Fruit fly (Drosophila melanogaster) whole organism, embryonic: ENCODE data around the gene snz.

Source experiments
- B-H2 ChIP-seq: fragments of 200-800 bp; sonication (Bioruptor generic); optimal IDR thresholded peaks from 2 replicates; lab custom pipeline; 2018; ENCODE audit warnings: missing biosample characterization, mild to moderate bottlenecking, missing genetic modification characterization
- CG10321 ChIP-seq: fragments of 200-800 bp; sonication (Bioruptor generic); IDR thresholded peaks from 2 replicates; pipeline ENCODE4 v1.3.6; 2022; ENCODE audit warnings: missing biosample characterization, missing genetic modification characterization
- CG10654 ChIP-seq: fragments of 200-800 bp; sonication (Bioruptor generic); optimal IDR thresholded peaks from 2 replicates; lab custom pipeline; 2016; ENCODE audit warnings: missing biosample characterization, missing genetic modification characterization
- CG12391 ChIP-seq: fragments of 200-800 bp; sonication (Bioruptor generic); optimal IDR thresholded peaks from 3 replicates; lab custom pipeline; 2018; ENCODE audit warnings: missing biosample characterization, mild to moderate bottlenecking, missing genetic modification characterization, moderate library complexity
- CG15011 ChIP-seq: fragments of 200-800 bp; sonication (Bioruptor generic); optimal IDR thresholded peaks from 3 replicates; lab custom pipeline; 2018; ENCODE audit warnings: missing biosample characterization, mild to moderate bottlenecking, missing genetic modification characterization
- CG15696 ChIP-seq: fragments of 200-800 bp; sonication (Bioruptor generic); optimal IDR thresholded peaks from 2 replicates; lab custom pipeline; 2019; ENCODE audit warnings: missing biosample characterization, mild to moderate bottlenecking, missing genetic modification characterization, moderate library complexity
- CG16813 ChIP-seq: fragments of 200-800 bp; sonication (Bioruptor generic); IDR thresholded peaks from 3 replicates; pipeline ENCODE4 v1.3.6; 2022; ENCODE audit warnings: missing biosample characterization, missing genetic modification characterization; ENCODE audit not compliant: partially characterized antibody
- CG17912 ChIP-seq: fragments of 200-800 bp; sonication (Bioruptor generic); optimal IDR thresholded peaks from 2 replicates; lab custom pipeline; 2018; ENCODE audit warnings: missing biosample characterization, mild to moderate bottlenecking, missing genetic modification characterization
- CG2120 ChIP-seq: fragments of 200-800 bp; sonication (Bioruptor generic); optimal IDR thresholded peaks from 3 replicates; lab custom pipeline; 2016; ENCODE audit warnings: missing biosample characterization, missing genetic modification characterization
- CG3281 ChIP-seq: fragments of 200-800 bp; sonication (Bioruptor generic); optimal IDR thresholded peaks from 3 replicates; lab custom pipeline; 2017; ENCODE audit warnings: missing biosample characterization, mild to moderate bottlenecking, missing genetic modification characterization
- CG34422 ChIP-seq: fragments of 200-800 bp; sonication (Bioruptor generic); IDR thresholded peaks from 3 replicates; pipeline ENCODE4 v1.3.6; 2022; ENCODE audit warnings: missing biosample characterization, missing genetic modification characterization
- CG4707 ChIP-seq: fragments of 200-800 bp; sonication (Bioruptor generic); optimal IDR thresholded peaks from 2 replicates; lab custom pipeline; 2018; ENCODE audit warnings: missing biosample characterization, mild to moderate bottlenecking, missing genetic modification characterization, moderate library complexity
- CG6654 ChIP-seq: fragments of 200-800 bp; sonication (Bioruptor generic); optimal IDR thresholded peaks from 2 replicates; lab custom pipeline; 2017; ENCODE audit warnings: missing biosample characterization, mild to moderate bottlenecking, missing genetic modification characterization
- CG6813 ChIP-seq: fragments of 200-800 bp; sonication (Bioruptor generic); optimal IDR thresholded peaks from 2 replicates; lab custom pipeline; 2017; ENCODE audit warnings: missing biosample characterization, missing genetic modification characterization, mild to moderate bottlenecking, moderate library complexity, missing genetic modification reagents
- CG8944 ChIP-seq: fragments of 200-800 bp; sonication (Bioruptor generic); optimal IDR thresholded peaks from 3 replicates; lab custom pipeline; 2016; ENCODE audit warnings: missing biosample characterization, missing genetic modification characterization
- CG9797 ChIP-seq: fragments of 200-800 bp; sonication (Bioruptor generic); optimal IDR thresholded peaks from 3 replicates; lab custom pipeline; 2018; ENCODE audit warnings: missing biosample characterization, mild to moderate bottlenecking, missing genetic modification characterization
- Fer3 ChIP-seq: fragments of 200-800 bp; sonication (Bioruptor generic); optimal IDR thresholded peaks from 2 replicates; lab custom pipeline; 2018; ENCODE audit warnings: missing biosample characterization, mild to moderate bottlenecking, missing genetic modification characterization, moderate library complexity
- HLH4C ChIP-seq: fragments of 200-800 bp; sonication (Bioruptor generic); IDR thresholded peaks from 3 replicates; pipeline ENCODE4 v1.3.6; 2022; ENCODE audit warnings: missing biosample characterization, missing genetic modification characterization; ENCODE audit not compliant: partially characterized antibody
- NC2β ChIP-seq: fragments of 200-800 bp; sonication (Bioruptor generic); optimal IDR thresholded peaks from 2 replicates; lab custom pipeline; 2016; ENCODE audit warnings: missing biosample characterization, missing genetic modification characterization
- Oli ChIP-seq: fragments of 200-800 bp; sonication (Bioruptor generic); optimal IDR thresholded peaks from 2 replicates; lab custom pipeline; 2018; ENCODE audit warnings: missing biosample characterization, mild to moderate bottlenecking, missing genetic modification characterization, moderate library complexity
- Sin3A ChIP-seq: fragments of >200 bp; optimal IDR thresholded peaks from 2 replicates; lab custom pipeline; 2018
- Trl ChIP-seq, 3 experiments: fragments of >200 bp in 2 of 3; fragments of 200-800 bp in 1 of 3; sonication (Bioruptor generic) in 1 of 3; optimal IDR thresholded peaks; 2 replicates in 1 of 3; 3 replicates in 2 of 3; lab custom pipeline; 2016 to 2017; ENCODE audit warnings: missing biosample characterization in 1 of 3, missing genetic modification characterization in 1 of 3
- ara ChIP-seq: fragments of 200-800 bp; sonication (Bioruptor generic); IDR thresholded peaks from 2 replicates; pipeline ENCODE4 v1.3.6; 2022; ENCODE audit warnings: missing biosample characterization, missing genetic modification characterization
- bcd ChIP-seq: fragments of 200-800 bp; sonication (Bioruptor generic); optimal IDR thresholded peaks from 2 replicates; lab custom pipeline; 2017; ENCODE audit warnings: missing biosample characterization, mild to moderate bottlenecking, missing genetic modification characterization
- cad ChIP-seq: fragments of >200 bp; optimal IDR thresholded peaks from 2 replicates; lab custom pipeline; 2017; ENCODE audit warnings: missing biosample characterization, missing genetic modification characterization
- cwo ChIP-seq: fragments of 200-800 bp; sonication (Bioruptor generic); optimal IDR thresholded peaks from 3 replicates; lab custom pipeline; 2017; ENCODE audit warnings: missing biosample characterization, missing genetic modification characterization, mild to moderate bottlenecking, moderate library complexity, missing genetic modification reagents
- dmrt11E ChIP-seq: fragments of 200-800 bp; sonication (Bioruptor generic); optimal IDR thresholded peaks from 3 replicates; lab custom pipeline; 2018; ENCODE audit warnings: missing biosample characterization, mild to moderate bottlenecking, missing genetic modification characterization, moderate library complexity
- ems ChIP-seq: fragments of 200-800 bp; sonication (Bioruptor generic); optimal IDR thresholded peaks from 3 replicates; lab custom pipeline; 2016; ENCODE audit warnings: missing biosample characterization, missing genetic modification characterization
- fd64A ChIP-seq: fragments of 200-800 bp; sonication (Bioruptor generic); optimal IDR thresholded peaks from 3 replicates; lab custom pipeline; 2018; ENCODE audit warnings: missing biosample characterization, mild to moderate bottlenecking, missing genetic modification characterization
- fd96Cb ChIP-seq: fragments of 200-800 bp; sonication (Bioruptor generic); optimal IDR thresholded peaks from 2 replicates; lab custom pipeline; 2018; ENCODE audit warnings: missing biosample characterization, mild to moderate bottlenecking, missing genetic modification characterization, moderate library complexity
- ftz-f1 ChIP-seq: fragments of 200-800 bp; sonication (Bioruptor generic); optimal IDR thresholded peaks from 2 replicates; lab custom pipeline; 2016; ENCODE audit warnings: missing biosample characterization, missing genetic modification characterization
- fu2 ChIP-seq: fragments of 200-800 bp; sonication (Bioruptor generic); optimal IDR thresholded peaks from 2 replicates; lab custom pipeline; 2016; ENCODE audit warnings: missing biosample characterization, missing genetic modification characterization
- gcm2 ChIP-seq: fragments of 200-800 bp; sonication (Bioruptor generic); optimal IDR thresholded peaks from 2 replicates; lab custom pipeline; 2016; ENCODE audit warnings: missing biosample characterization, missing genetic modification characterization
- gsb ChIP-seq: fragments of 200-800 bp; sonication (Bioruptor generic); IDR thresholded peaks from 2 replicates; pipeline ENCODE4 v1.3.6; 2022; ENCODE audit warnings: missing biosample characterization, missing genetic modification characterization
- gsb-n ChIP-seq: fragments of 200-800 bp; sonication (Bioruptor generic); optimal IDR thresholded peaks from 3 replicates; lab custom pipeline; 2018; ENCODE audit warnings: missing biosample characterization, mild to moderate bottlenecking, missing genetic modification characterization
- ind ChIP-seq: fragments of 200-800 bp; sonication (Bioruptor generic); optimal IDR thresholded peaks from 3 replicates; lab custom pipeline; 2016; ENCODE audit warnings: missing biosample characterization, missing genetic modification characterization
- lbe ChIP-seq: fragments of 200-800 bp; sonication (Bioruptor generic); optimal IDR thresholded peaks from 2 replicates; lab custom pipeline; 2016; ENCODE audit warnings: missing biosample characterization, mild to moderate bottlenecking, missing genetic modification characterization
- lilli ChIP-seq: fragments of 200-800 bp; sonication (Bioruptor generic); optimal IDR thresholded peaks from 3 replicates; lab custom pipeline; 2016; ENCODE audit warnings: missing biosample characterization, missing genetic modification characterization
- mam ChIP-seq: fragments of 200-800 bp; sonication (Bioruptor generic); optimal IDR thresholded peaks from 3 replicates; lab custom pipeline; 2016; ENCODE audit warnings: missing biosample characterization, missing genetic modification characterization
- oc ChIP-seq: fragments of 200-800 bp; sonication (Bioruptor generic); optimal IDR thresholded peaks from 2 replicates; lab custom pipeline; 2018; ENCODE audit warnings: missing biosample characterization, mild to moderate bottlenecking, missing genetic modification characterization, moderate library complexity
- onecut ChIP-seq: fragments of 200-800 bp; sonication (Bioruptor generic); IDR thresholded peaks from 2 replicates; pipeline ENCODE4 v1.3.6; 2022; ENCODE audit warnings: missing biosample characterization, missing genetic modification characterization
- pan ChIP-seq, 4 experiments: fragments of >200 bp in 3 of 4; fragments of 200-800 bp in 1 of 4; sonication (Bioruptor generic) in 1 of 4; optimal IDR thresholded peaks in 3 of 4; IDR thresholded peaks in 1 of 4; 2 replicates each; pipeline versions ENCODE4 v1.3.6 to Lab custom; 2017 to 2022; ENCODE audit warnings: missing biosample characterization in 2 of 4, missing genetic modification characterization in 2 of 4, mixed read lengths in 1 of 4
- peb ChIP-seq: fragments of 200-800 bp; sonication (Bioruptor generic); IDR thresholded peaks from 2 replicates; pipeline ENCODE4 v1.3.6; 2022; ENCODE audit warnings: missing biosample characterization, missing genetic modification characterization
- sens ChIP-seq: fragments of 200-800 bp; sonication (Bioruptor generic); peaks from one replicate; lab custom pipeline; 2016; ENCODE audit warnings: missing biosample characterization, missing genetic modification characterization
- slbo ChIP-seq: fragments of 200-800 bp; sonication (Bioruptor generic); IDR thresholded peaks from 2 replicates; pipeline ENCODE4 v1.3.6; 2022; ENCODE audit warnings: missing biosample characterization, missing genetic modification characterization
- sob ChIP-seq: fragments of 200-800 bp; sonication (Bioruptor generic); IDR thresholded peaks from 2 replicates; pipeline ENCODE4 v1.3.6; 2022; ENCODE audit warnings: missing biosample characterization, missing genetic modification characterization
- sqz ChIP-seq: fragments of 200-800 bp; sonication (Bioruptor generic); optimal IDR thresholded peaks from 3 replicates; lab custom pipeline; 2018; ENCODE audit warnings: missing biosample characterization, mild to moderate bottlenecking, missing genetic modification characterization
- tap ChIP-seq: fragments of 200-800 bp; optimal IDR thresholded peaks from 3 replicates; lab custom pipeline; 2019; ENCODE audit warnings: missing biosample characterization, mild to moderate bottlenecking, missing genetic modification characterization, moderate library complexity
- tin ChIP-seq: fragments of 200-800 bp; sonication (Bioruptor generic); optimal IDR thresholded peaks from 3 replicates; lab custom pipeline; 2016; ENCODE audit warnings: missing biosample characterization, missing genetic modification characterization
- tio ChIP-seq: fragments of 200-800 bp; sonication (Bioruptor generic); optimal IDR thresholded peaks from 2 replicates; lab custom pipeline; 2017; ENCODE audit warnings: missing biosample characterization, missing genetic modification characterization, inconsistent platforms
- ttk ChIP-seq: fragments of 200-800 bp; sonication (Bioruptor generic); IDR thresholded peaks from 2 replicates; pipeline ENCODE4 v2.1.2; 2022; ENCODE audit warnings: missing biosample characterization, missing genetic modification characterization
- twi ChIP-seq: fragments of 200-800 bp; optimal IDR thresholded peaks from 2 replicates; lab custom pipeline; 2019; ENCODE audit warnings: missing biosample characterization, mild to moderate bottlenecking, missing genetic modification characterization, moderate library complexity

snz gene

DNA sequence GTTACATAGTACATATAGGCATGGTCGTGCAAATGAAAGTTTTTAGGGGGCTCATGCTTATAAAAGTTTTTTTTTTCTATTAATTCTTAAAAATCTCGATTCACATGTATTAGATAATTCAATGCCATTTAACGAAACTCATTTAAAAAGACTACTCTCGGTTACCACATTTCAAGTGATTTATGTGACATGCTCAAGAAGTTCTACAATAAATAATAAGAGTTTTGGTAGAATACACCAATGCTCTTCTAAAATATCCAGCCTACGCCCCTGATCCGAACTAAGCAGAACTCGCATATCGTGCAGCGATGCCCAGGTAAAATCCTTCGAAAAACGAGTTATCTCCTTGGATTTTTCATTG, 19.4 kb upstream of the snz start (continued):
- TF ChIP-seq Fer3 (tag; lab: Kevin White, UChicago) (no peak), HLH4C (GFP tag; lab: Robert Waterston, UW) (no peak), slbo (GFP tag; lab: Robert Waterston, UW) (no peak), CG16813 (GFP tag; lab: Robert Waterston, UW) (no peak), gcm2 (no peak), CG10654 (GFP tag; lab: Kevin White, UChicago) (no peak), CG17912 (GFP tag; lab: Kevin White, UChicago) (no peak), lilli (GFP tag; lab: Kevin White, UChicago) (peak; percentile 12), tio (GFP tag; lab: Kevin White, UChicago) (peak; percentile 6), gsb (GFP tag; lab: Robert Waterston, UW) (no peak), CG34422 (GFP tag; lab: Robert Waterston, UW) (no peak), ara (no peak), sqz (no peak), ttk (GFP tag; lab: Robert Waterston, UW) (no peak), peb (no peak), CG2120 (GFP tag; lab: Kevin White, UChicago) (peak; percentile 14), fd64A (GFP tag; lab: Kevin White, UChicago) (no peak), CG3281 (GFP tag; lab: Kevin White, UChicago) (no peak), CG6813 (GFP tag; lab: Kevin White, UChicago) (no peak), lbe (GFP tag; lab: Kevin White, UChicago) (no peak), Oli (tag; lab: Kevin White, UChicago) (no peak), fd96Cb (no peak), CG12391 (tag; lab: Kevin White, UChicago) (peak; percentile 30), cad (GFP tag; lab: Kevin White, UChicago) (no peak), NC2β (GFP tag; lab: Kevin White, UChicago) (no peak), oc (no peak), pan (optimal IDR thresholded peaks at IDR 0.05; lab: Kevin White, UChicago) (no peak), pan (GFP tag; optimal IDR thresholded peaks at IDR 0.05 in 1 of 2, IDR thresholded peaks at IDR 0.05 in 1 of 2) (no peak), Sin3A (lab: Kevin White, UChicago) (no peak), bcd (GFP tag; lab: Kevin White, UChicago) (no peak), twi (tag; lab: Kevin White, UChicago) (no peak), CG15696 (tag; lab: Kevin White, UChicago) (peak; percentile 77), gsb-n (tag; lab: Kevin White, UChicago) (no peak), B-H2 (GFP tag; lab: Kevin White, UChicago) (no peak), cwo (GFP tag; lab: Kevin White, UChicago) (no peak), onecut (GFP tag; lab: Robert Waterston, UW) (no peak), ind (GFP tag; lab: Kevin White, UChicago) (no peak), dmrt11E (tag; lab: Kevin White, UChicago) (peak; percentile 53), CG4707 (GFP tag; lab: Kevin White, UChicago) (no peak), CG15011 (GFP tag; lab: Kevin White, UChicago) (no peak), sob (GFP tag; lab: Robert Waterston, UW) (no peak), tap (tag; lab: Kevin White, UChicago) (no peak), sens (GFP tag; lab: Kevin White, UChicago) (peak; percentile 81), CG9797 (no peak), CG10321 (GFP tag; lab: Robert Waterston, UW) (no peak), Trl (optimal IDR thresholded peaks at IDR 0.05; lab: Kevin White, UChicago) (no peak), Trl (GFP tag; optimal IDR thresholded peaks at IDR 0.05; lab: Kevin White, UChicago) (no peak), ftz-f1 (GFP tag; lab: Kevin White, UChicago) (no peak), tin (no peak), CG6654 (no peak), CG8944 (no peak), fu2 (GFP tag; lab: Kevin White, UChicago) (no peak), mam (GFP tag; lab: Kevin White, UChicago) (no peak), ems (GFP tag; lab: Kevin White, UChicago) (no peak)
